Worm (Caenorhabditis elegans): ENCODE measurements around the gene osm-3.

osm-3 gene

ce11 chrIV:3805219-3805618 lies 4.4 kb upstream of the osm-3 start, which contains the start of gene fbxc-47:
Gene fbxc-47, plus strand, starts transcription at chrIV:3805519.
- TF ChIP-seq K09A11.1 (tag; optimal IDR thresholded peaks at IDR 0.05; ENCODE audit: insufficient read depth): no peak
- TF ChIP-seq hlh-6 (tag; optimal IDR thresholded peaks at IDR 0.05): no peak
- no peak for TF ChIP-seq elt-4 (tag; optimal IDR thresholded peaks at IDR 0.05)
- TF ChIP-seq pqm-1 (tag; optimal IDR thresholded peaks at IDR 0.05): no peak
- TF ChIP-seq zip-5 (tag; optimal IDR thresholded peaks at IDR 0.05): no peak
- no peak for TF ChIP-seq ets-4 (tag; optimal IDR thresholded peaks at IDR 0.05)
- no peak for TF ChIP-seq ceh-19 (GFP tag; optimal IDR thresholded peaks at IDR 0.05)
- TF ChIP-seq nhr-11 (tag; optimal IDR thresholded peaks at IDR 0.05): no peak
- no peak for TF ChIP-seq ztf-16 (tag; optimal IDR thresholded peaks at IDR 0.05)
- TF ChIP-seq ttx-3 (tag; optimal IDR thresholded peaks at IDR 0.05): no peak

- TF ChIP-seq zip-5 (tag; optimal IDR thresholded peaks at IDR 0.05) (peak; percentile 60), pqm-1 (tag; optimal IDR thresholded peaks at IDR 0.05) (no peak), T23F11.4 (GFP tag; optimal IDR thresholded peaks at IDR 0.05) (no peak), pat-9 (tag; optimal IDR thresholded peaks at IDR 0.05) (no peak), ref-2 (tag; optimal IDR thresholded peaks at IDR 0.05) (peak; percentile 70), hlh-8 (tag; optimal IDR thresholded peaks at IDR 0.05) (peak; percentile 71), ceh-31 (tag; optimal IDR thresholded peaks at IDR 0.05) (peak; percentile 88), unc-55 (GFP tag; optimal IDR thresholded peaks at IDR 0.05) (no peak), pros-1 (tag; optimal IDR thresholded peaks at IDR 0.05) (no peak), rnt-1 (tag; optimal IDR thresholded peaks at IDR 0.05) (peak; percentile 40), sox-2 (GFP tag; IDR thresholded peaks at IDR 0.05) (no peak), unc-42 (tag; optimal IDR thresholded peaks at IDR 0.05) (peak; percentile 47), sdc-2 (tag; optimal IDR thresholded peaks at IDR 0.05) (peak; percentile 1), nfya-1 (tag; optimal IDR thresholded peaks at IDR 0.05) (peak; percentile 11), mec-3 (tag; optimal IDR thresholded peaks at IDR 0.05; ENCODE audit: borderline replicate concordance) (peak; percentile 42), ceh-2 (tag; optimal IDR thresholded peaks at IDR 0.05) (peak; percentile 77), unc-3 (GFP tag; conservative IDR thresholded peaks at IDR 0.05) (no peak), unc-3 (tag; optimal IDR thresholded peaks at IDR 0.05) (no peak), C08G9.2 (tag; optimal IDR thresholded peaks at IDR 0.05) (peak; percentile 83), tbx-7 (tag; optimal IDR thresholded peaks at IDR 0.05) (peak; percentile 73), ets-4 (tag; optimal IDR thresholded peaks at IDR 0.05) (peak; percentile 62), ztf-16 (tag; optimal IDR thresholded peaks at IDR 0.05) (no peak), tbx-2 (tag; optimal IDR thresholded peaks at IDR 0.05) (peak; percentile 76), fax-1 (tag; optimal IDR thresholded peaks at IDR 0.05) (peak; percentile 1), elt-2 (tag; optimal IDR thresholded peaks at IDR 0.05) (peak; percentile 37)
These were observed 2.4 kb upstream of the osm-3 start, which contains the start of the genes algn-14 and M02B7.2 for ce11 chrIV:3803252-3803651. Gene algn-14, minus strand, starts transcription at chrIV:3803426. Gene M02B7.2, plus strand, starts transcription at chrIV:3803581.

ce11 chrIV:3797442-3797841 lies 3.4 kb downstream of the osm-3 start:
- peak; percentile 33 for TF ChIP-seq mec-3 (tag; optimal IDR thresholded peaks at IDR 0.05; ENCODE audit: borderline replicate concordance)
- TF ChIP-seq pha-2 (tag; optimal IDR thresholded peaks at IDR 0.05): no peak

- no peak for TF ChIP-seq ceh-2 (tag; optimal IDR thresholded peaks at IDR 0.05)
- TF ChIP-seq ceh-30 (tag; optimal IDR thresholded peaks at IDR 0.05): no peak
- no peak for TF ChIP-seq syd-9 (tag; optimal IDR thresholded peaks at IDR 0.05)
- no peak for TF ChIP-seq ref-2 (tag; optimal IDR thresholded peaks at IDR 0.05)
- no peak for TF ChIP-seq ceh-22 (tag; optimal IDR thresholded peaks at IDR 0.05)
- no peak for TF ChIP-seq lim-6 (tag; optimal IDR thresholded peaks at IDR 0.05)
- TF ChIP-seq tbx-2 (tag; optimal IDR thresholded peaks at IDR 0.05): no peak
- no peak for TF ChIP-seq ceh-9 (tag; optimal IDR thresholded peaks at IDR 0.05)
- TF ChIP-seq pag-3 (tag; optimal IDR thresholded peaks at IDR 0.05; ENCODE audit: borderline replicate concordance): no peak
- no peak for TF ChIP-seq ceh-24 (tag; optimal IDR thresholded peaks at IDR 0.05)
- no peak for TF ChIP-seq fkh-10 (GFP tag; optimal IDR thresholded peaks at IDR 0.05)
- no peak for TF ChIP-seq F13H6.1 (tag; optimal IDR thresholded peaks at IDR 0.05)
- no peak for TF ChIP-seq fkh-6 (tag; optimal IDR thresholded peaks at IDR 0.05)
- TF ChIP-seq ztf-16 (tag; optimal IDR thresholded peaks at IDR 0.05): no peak
- TF ChIP-seq unc-86 (tag; optimal IDR thresholded peaks at IDR 0.05): no peak
- TF ChIP-seq ceh-45 (GFP tag; IDR thresholded peaks at IDR 0.05): no peak
- no peak for TF ChIP-seq ceh-31 (tag; optimal IDR thresholded peaks at IDR 0.05)
These were observed 6.4 kb downstream of the osm-3 start, which contains the start of gene K09B3.1 for ce11 chrIV:3794437-3794836. Gene K09B3.1, plus strand, starts transcription at chrIV:3794737.
